Fruit fly (Drosophila melanogaster) whole organism, embryonic: ENCODE results near the gene bib.

Experiments used
- Abd-B ChIP-seq: fragments of 200-800 bp; sonication (Bioruptor generic); optimal IDR thresholded peaks from 2 replicates; lab custom pipeline; 2018; ENCODE audit warnings: missing biosample characterization, mild to moderate bottlenecking, missing genetic modification characterization, moderate library complexity
- Aef1 ChIP-seq: fragments of 200-800 bp; sonication (Bioruptor generic); IDR thresholded peaks from 3 replicates; pipeline ENCODE4 v1.3.6; 2022; ENCODE audit warnings: missing biosample characterization, missing genetic modification characterization
- CG10209 ChIP-seq: fragments of 200-800 bp; sonication (Bioruptor generic); optimal IDR thresholded peaks from 3 replicates; lab custom pipeline; 2017; ENCODE audit warnings: missing biosample characterization, mild to moderate bottlenecking, missing genetic modification characterization, missing genetic modification reagents
- CG11093 ChIP-seq: fragments of 200-800 bp; sonication (Bioruptor generic); IDR thresholded peaks from 3 replicates; pipeline ENCODE4 v1.3.6; 2022; ENCODE audit warnings: missing biosample characterization, missing genetic modification characterization
- CG12299 ChIP-seq: fragments of 200-800 bp; sonication (Bioruptor generic); optimal IDR thresholded peaks from 2 replicates; lab custom pipeline; 2018; ENCODE audit warnings: missing biosample characterization, mild to moderate bottlenecking, missing genetic modification characterization
- CG13123 ChIP-seq: fragments of 200-800 bp; sonication (Bioruptor generic); optimal IDR thresholded peaks from 2 replicates; lab custom pipeline; 2016; ENCODE audit warnings: missing biosample characterization, missing genetic modification characterization
- CG14710 ChIP-seq: fragments of 200-800 bp; sonication (Bioruptor generic); optimal IDR thresholded peaks from 3 replicates; lab custom pipeline; 2019; ENCODE audit warnings: missing biosample characterization, mild to moderate bottlenecking, missing genetic modification characterization, moderate library complexity
- CG1529 ChIP-seq: fragments of 200-800 bp; sonication (Bioruptor generic); optimal IDR thresholded peaks from 3 replicates; lab custom pipeline; 2018; ENCODE audit warnings: missing biosample characterization, missing genetic modification characterization
- CG2712 ChIP-seq: fragments of 200-800 bp; optimal IDR thresholded peaks from 3 replicates; lab custom pipeline; 2019; ENCODE audit warnings: missing biosample characterization, mild to moderate bottlenecking, missing genetic modification characterization, moderate library complexity
- CG30020 ChIP-seq: fragments of 200-800 bp; optimal IDR thresholded peaks from 2 replicates; lab custom pipeline; 2019; ENCODE audit warnings: missing biosample characterization, mild to moderate bottlenecking, missing genetic modification characterization, moderate library complexity
- CG31388 ChIP-seq: fragments of 200-800 bp; sonication (Bioruptor generic); optimal IDR thresholded peaks from 2 replicates; lab custom pipeline; 2016; ENCODE audit warnings: missing biosample characterization, missing genetic modification characterization
- CG3407 ChIP-seq: fragments of 200-800 bp; sonication (Bioruptor generic); optimal IDR thresholded peaks from 2 replicates; lab custom pipeline; 2018; ENCODE audit warnings: missing biosample characterization, mild to moderate bottlenecking, missing genetic modification characterization
- CG34224 ChIP-seq: fragments of 200-800 bp; sonication (Bioruptor generic); IDR thresholded peaks from 3 replicates; pipeline ENCODE4 v1.3.6; 2022; ENCODE audit warnings: missing biosample characterization, missing genetic modification characterization; ENCODE audit not compliant: partially characterized antibody
- CG4854 ChIP-seq: fragments of 200-800 bp; sonication (Bioruptor generic); optimal IDR thresholded peaks from 2 replicates; lab custom pipeline; 2016; ENCODE audit warnings: missing biosample characterization, missing genetic modification characterization, inconsistent platforms
- CG7271 ChIP-seq: fragments of 200-800 bp; sonication (Bioruptor generic); optimal IDR thresholded peaks from 2 replicates; lab custom pipeline; 2018; ENCODE audit warnings: missing biosample characterization, mild to moderate bottlenecking, missing genetic modification characterization, moderate library complexity
- CG9215 ChIP-seq: fragments of 200-800 bp; sonication (Bioruptor generic); IDR thresholded peaks from 2 replicates; pipeline ENCODE4 v1.3.6; 2022; ENCODE audit warnings: missing biosample characterization, missing genetic modification characterization
- CTCF ChIP-seq: fragments of 200-800 bp; sonication (Bioruptor generic); optimal IDR thresholded peaks from 2 replicates; lab custom pipeline; 2017; ENCODE audit warnings: missing biosample characterization, mild to moderate bottlenecking, missing genetic modification characterization, moderate library complexity
- CoRest ChIP-seq: fragments of 200-800 bp; sonication (Bioruptor generic); optimal IDR thresholded peaks from 3 replicates; lab custom pipeline; 2018; ENCODE audit warnings: missing biosample characterization, mild to moderate bottlenecking, missing genetic modification characterization, moderate library complexity
- Drgx ChIP-seq: fragments of 200-800 bp; sonication (Bioruptor generic); IDR thresholded peaks from 2 replicates; pipeline ENCODE4 v1.3.6; 2022; ENCODE audit warnings: missing biosample characterization, missing genetic modification characterization
- E2f1 ChIP-seq: fragments of 200-800 bp; sonication (Bioruptor generic); IDR thresholded peaks from 2 replicates; pipeline ENCODE4 v1.3.6; 2022; ENCODE audit warnings: missing biosample characterization, missing genetic modification characterization
- E2f2 ChIP-seq: fragments of 200-800 bp; sonication (Bioruptor generic); IDR thresholded peaks from 2 replicates; pipeline ENCODE4 v1.3.6; 2022; ENCODE audit warnings: missing biosample characterization, missing genetic modification characterization
- Ets65A ChIP-seq: fragments of 200-800 bp; sonication (Bioruptor generic); peaks from one replicate; lab custom pipeline; 2016; ENCODE audit warnings: missing biosample characterization, missing genetic modification characterization
- Fer2 ChIP-seq: fragments of 200-800 bp; sonication (Bioruptor generic); optimal IDR thresholded peaks from 2 replicates; lab custom pipeline; 2018; ENCODE audit warnings: missing biosample characterization, mild to moderate bottlenecking, missing genetic modification characterization, moderate library complexity
- Hand ChIP-seq: fragments of 200-800 bp; sonication (Bioruptor generic); optimal IDR thresholded peaks from 2 replicates; lab custom pipeline; 2017; ENCODE audit warnings: mild to moderate bottlenecking, missing biosample characterization, missing genetic modification reagents, missing genetic modification characterization
- Hsf ChIP-seq: fragments of 200-800 bp; sonication (Bioruptor generic); optimal IDR thresholded peaks from 3 replicates; lab custom pipeline; 2016; ENCODE audit warnings: missing biosample characterization, missing genetic modification characterization
- Mes4 ChIP-seq: fragments of 200-800 bp; sonication (Bioruptor generic); optimal IDR thresholded peaks from 2 replicates; lab custom pipeline; 2016; ENCODE audit warnings: missing biosample characterization, missing genetic modification characterization
- PHDP ChIP-seq: fragments of 200-800 bp; sonication (Bioruptor generic); optimal IDR thresholded peaks from 3 replicates; lab custom pipeline; 2018; ENCODE audit warnings: missing biosample characterization, mild to moderate bottlenecking, missing genetic modification characterization, moderate library complexity
- Scr ChIP-seq: fragments of 200-800 bp; sonication (Bioruptor generic); IDR thresholded peaks from 2 replicates; pipeline ENCODE4 v1.3.6; 2022; ENCODE audit warnings: missing biosample characterization, missing genetic modification characterization; ENCODE audit not compliant: partially characterized antibody
- TFAM ChIP-seq: fragments of 200-800 bp; sonication (Bioruptor generic); optimal IDR thresholded peaks from 2 replicates; lab custom pipeline; 2017; ENCODE audit warnings: missing biosample characterization, missing genetic modification characterization, inconsistent platforms
- amos ChIP-seq: fragments of 200-800 bp; sonication (Bioruptor generic); IDR thresholded peaks from 2 replicates; pipeline ENCODE4 v1.3.6; 2022; ENCODE audit warnings: missing biosample characterization, missing genetic modification characterization; ENCODE audit not compliant: partially characterized antibody
- az2 ChIP-seq: fragments of 200-800 bp; sonication (Bioruptor generic); optimal IDR thresholded peaks from 3 replicates; lab custom pipeline; 2016; ENCODE audit warnings: missing biosample characterization, missing genetic modification characterization
- btn ChIP-seq: fragments of 200-800 bp; sonication (Bioruptor generic); optimal IDR thresholded peaks from 2 replicates; lab custom pipeline; 2016; ENCODE audit warnings: missing biosample characterization, missing genetic modification characterization
- caup ChIP-seq: fragments of 200-800 bp; sonication (Bioruptor generic); optimal IDR thresholded peaks from 3 replicates; lab custom pipeline; 2017; ENCODE audit warnings: missing biosample characterization, mild to moderate bottlenecking, missing genetic modification characterization, moderate library complexity; ENCODE audit not compliant: severe bottlenecking
- corto ChIP-seq: fragments of 200-800 bp; sonication (Bioruptor generic); optimal IDR thresholded peaks from 2 replicates; lab custom pipeline; 2016; ENCODE audit warnings: missing biosample characterization, mild to moderate bottlenecking, missing genetic modification characterization, moderate library complexity
- dimm ChIP-seq: fragments of 200-800 bp; sonication (Bioruptor generic); IDR thresholded peaks from 2 replicates; pipeline ENCODE4 v1.3.6; 2022; ENCODE audit warnings: missing biosample characterization, missing genetic modification characterization
- dm ChIP-seq: fragments of 200-800 bp; sonication (Bioruptor generic); optimal IDR thresholded peaks from 3 replicates; lab custom pipeline; 2016; ENCODE audit warnings: missing biosample characterization, missing genetic modification characterization
- fu2 ChIP-seq: fragments of 200-800 bp; sonication (Bioruptor generic); optimal IDR thresholded peaks from 2 replicates; lab custom pipeline; 2016; ENCODE audit warnings: missing biosample characterization, missing genetic modification characterization
- kah ChIP-seq: fragments of 200-800 bp; sonication (Bioruptor generic); optimal IDR thresholded peaks from 2 replicates; lab custom pipeline; 2018; ENCODE audit warnings: missing biosample characterization, mild to moderate bottlenecking, missing genetic modification characterization
- kay ChIP-seq: fragments of 200-800 bp; sonication (Bioruptor generic); optimal IDR thresholded peaks from 2 replicates; lab custom pipeline; 2016; ENCODE audit warnings: missing biosample characterization, missing genetic modification characterization
- lab ChIP-seq: fragments of 200-800 bp; sonication (Bioruptor generic); optimal IDR thresholded peaks from 3 replicates; lab custom pipeline; 2017; ENCODE audit warnings: missing biosample characterization, missing genetic modification characterization, mild to moderate bottlenecking, moderate library complexity, missing genetic modification reagents
- odd ChIP-seq: fragments of 200-800 bp; sonication (Bioruptor generic); optimal IDR thresholded peaks from 2 replicates; lab custom pipeline; 2017; ENCODE audit warnings: missing biosample characterization, mild to moderate bottlenecking, missing genetic modification characterization
- pan ChIP-seq, 4 experiments: fragments of >200 bp in 3 of 4; fragments of 200-800 bp in 1 of 4; sonication (Bioruptor generic) in 1 of 4; optimal IDR thresholded peaks in 3 of 4; IDR thresholded peaks in 1 of 4; 2 replicates each; pipeline versions ENCODE4 v1.3.6 to Lab custom; 2017 to 2022; ENCODE audit warnings: missing biosample characterization in 2 of 4, missing genetic modification characterization in 2 of 4, mixed read lengths in 1 of 4
- pho ChIP-seq: fragments of 200-800 bp; sonication (Bioruptor generic); optimal IDR thresholded peaks from 2 replicates; lab custom pipeline; 2016; ENCODE audit warnings: missing biosample characterization, missing genetic modification characterization
- sim ChIP-seq: fragments of 200-800 bp; sonication (Bioruptor generic); IDR thresholded peaks from 2 replicates; pipeline ENCODE4 v1.3.6; 2022; ENCODE audit warnings: missing biosample characterization, missing genetic modification characterization
- so ChIP-seq: fragments of 200-800 bp; sonication (Bioruptor generic); IDR thresholded peaks from 3 replicates; pipeline ENCODE4 v1.3.6; 2022; ENCODE audit warnings: missing biosample characterization, missing genetic modification characterization
- unpg ChIP-seq: fragments of 200-800 bp; sonication (Bioruptor generic); optimal IDR thresholded peaks from 3 replicates; lab custom pipeline; 2018; ENCODE audit warnings: missing biosample characterization, mild to moderate bottlenecking, missing genetic modification characterization, moderate library complexity
- wek ChIP-seq: fragments of 200-800 bp; sonication (Bioruptor generic); optimal IDR thresholded peaks from 3 replicates; lab custom pipeline; 2018; ENCODE audit warnings: missing biosample characterization, mild to moderate bottlenecking, missing genetic modification characterization, moderate library complexity
- wor ChIP-seq: fragments of 200-800 bp; sonication (Bioruptor generic); IDR thresholded peaks from 2 replicates; pipeline ENCODE4 v1.3.6; 2022; ENCODE audit warnings: missing biosample characterization, missing genetic modification characterization

bib gene

dm6 chr2L:10009800-10010658 lies 25.6 kb downstream of the bib start (continued):
- TF ChIP-seq TFAM (GFP tag; lab: Kevin White, UChicago) (peak; percentile 74), wor (peak; percentile 88), so (peak; percentile 97), pho (peak; percentile 98), Hsf (GFP tag; lab: Kevin White, UChicago) (peak; percentile 98), Ets65A (peak; percentile 100), unpg (GFP tag; lab: Kevin White, UChicago) (peak; percentile 98), CG4854 (peak; percentile 95), dm (GFP tag; lab: Kevin White, UChicago) (peak; percentile 97), pan (optimal IDR thresholded peaks at IDR 0.05; lab: Kevin White, UChicago) (no peak), pan (GFP tag; optimal IDR thresholded peaks at IDR 0.05 in 1 of 2, IDR thresholded peaks at IDR 0.05 in 1 of 2) (peak in 1 of 2 experiments; percentile 98), CG10209 (peak; percentile 96), Mes4 (peak; percentile 95), corto (GFP tag; lab: Kevin White, UChicago) (peak; percentile 95), CoRest (peak; percentile 97), CG9215 (peak; percentile 94), E2f1 (GFP tag; lab: Robert Waterston, UW) (peak; percentile 97), CG14710 (tag; lab: Kevin White, UChicago) (peak; percentile 89), lab (peak; percentile 98), kay (GFP tag; lab: Kevin White, UChicago) (peak; percentile 97), amos (GFP tag; lab: Robert Waterston, UW) (0 out of 2 replicates have a peak, but pooled peaks have one; percentile 17), kah (GFP tag; lab: Kevin White, UChicago) (peak; percentile 84), CG31388 (peak; percentile 94), Aef1 (GFP tag; lab: Robert Waterston, UW) (peak; percentile 97), az2 (GFP tag; lab: Kevin White, UChicago) (peak; percentile 98), CG3407 (GFP tag; lab: Kevin White, UChicago) (peak; percentile 92), Scr (GFP tag; lab: Robert Waterston, UW) (no peak), E2f2 (GFP tag; lab: Robert Waterston, UW) (peak; percentile 77), CG12299 (tag; lab: Kevin White, UChicago) (peak; percentile 94), odd (GFP tag; lab: Kevin White, UChicago) (peak; percentile 93), CG2712 (tag; lab: Kevin White, UChicago) (peak; percentile 95), PHDP (tag; lab: Kevin White, UChicago) (peak; percentile 97), Drgx (peak; percentile 99), Hand (GFP tag; lab: Kevin White, UChicago) (peak; percentile 92), CG11093 (GFP tag; lab: Robert Waterston, UW) (peak; percentile 96), caup (GFP tag; lab: Kevin White, UChicago) (peak; percentile 97), CG7271 (peak; percentile 72), CG30020 (tag; lab: Kevin White, UChicago) (peak; percentile 76), dimm (GFP tag; lab: Robert Waterston, UW) (peak; percentile 94), sim (peak; percentile 90), wek (GFP tag; lab: Kevin White, UChicago) (peak; percentile 89), CG13123 (GFP tag; lab: Kevin White, UChicago) (peak; percentile 93), CTCF (GFP tag; lab: Kevin White, UChicago) (peak; percentile 49), Abd-B (GFP tag; lab: Kevin White, UChicago) (peak; percentile 95), btn (GFP tag; lab: Kevin White, UChicago) (peak; percentile 94), CG1529 (GFP tag; lab: Kevin White, UChicago) (peak; percentile 94), Fer2 (peak; percentile 94), CG34224 (GFP tag; lab: Robert Waterston, UW) (no peak), fu2 (GFP tag; lab: Kevin White, UChicago) (peak; percentile 97)
